Worm (Caenorhabditis elegans) whole organism, young adult: Measurements from ENCODE around the gene viro-2.

Experiments used
- B0035.1 ChIP-seq: sonication (generic microtip); optimal IDR thresholded peaks from 2 replicates; lab custom pipeline; 2016; ENCODE audit warnings: missing genetic modification characterization, mild to moderate bottlenecking, missing compliant biosample characterization, missing genotype, missing genetic modification reagents
- C17E4.6 ChIP-seq: fragments of 200-800 bp; sonication (Bioruptor generic); IDR thresholded peaks from 2 replicates; pipeline ENCODE4 v1.3.6; 2022; ENCODE audit warnings: missing genetic modification reagents, missing genetic modification characterization, missing compliant biosample characterization
- D2030.7 ChIP-seq: fragments of 200-800 bp; sonication (Bioruptor generic); IDR thresholded peaks from 2 replicates; pipeline ENCODE4 v1.3.6; 2022; ENCODE audit warnings: missing genetic modification reagents, missing genetic modification characterization, missing compliant biosample characterization
- F10E7.11 ChIP-seq: sonication (generic microtip); optimal IDR thresholded peaks from 2 replicates; lab custom pipeline; 2017; ENCODE audit warnings: mild to moderate bottlenecking, missing genetic modification characterization, moderate library complexity, missing compliant biosample characterization
- F23B12.7 ChIP-seq: sonication (generic microtip); optimal IDR thresholded peaks from 2 replicates; lab custom pipeline; 2017; ENCODE audit warnings: missing genetic modification characterization, mild to moderate bottlenecking, missing compliant biosample characterization, antibody characterized with exemption, moderate library complexity; ENCODE audit not compliant: insufficient read depth
- F55B11.4 ChIP-seq: sonication (generic microtip); optimal IDR thresholded peaks from 2 replicates; lab custom pipeline; 2016; ENCODE audit warnings: missing compliant biosample characterization, missing genetic modification characterization, borderline replicate concordance; ENCODE audit not compliant: insufficient read depth
- F57C9.4 ChIP-seq: sonication (generic microtip); optimal IDR thresholded peaks from 2 replicates; lab custom pipeline; 2017; ENCODE audit warnings: mild to moderate bottlenecking, missing genetic modification characterization, missing compliant biosample characterization
- K11D2.4 ChIP-seq: fragments of 200-800 bp; sonication (Bioruptor generic); IDR thresholded peaks from 2 replicates; pipeline ENCODE4 v1.3.6; 2022; ENCODE audit warnings: missing genetic modification reagents, missing genetic modification characterization, missing compliant biosample characterization
- T07F8.4 ChIP-seq: sonication (generic microtip); optimal IDR thresholded peaks from 2 replicates; lab custom pipeline; 2016; ENCODE audit warnings: mild to moderate bottlenecking, missing genetic modification characterization, moderate library complexity, missing compliant biosample characterization
- T26A5.8 ChIP-seq: sonication (generic microtip); optimal IDR thresholded peaks from 2 replicates; lab custom pipeline; 2016; ENCODE audit warnings: missing genetic modification characterization, missing compliant biosample characterization
- Y53F4B.3 ChIP-seq: fragments of 200-800 bp; sonication (Bioruptor generic); IDR thresholded peaks from 2 replicates; pipeline ENCODE4 v1.3.6; 2022; ENCODE audit warnings: missing genetic modification reagents, missing genetic modification characterization, missing compliant biosample characterization
- attf-6 ChIP-seq: fragments of 200-800 bp; sonication (Bioruptor generic); IDR thresholded peaks from 2 replicates; pipeline ENCODE4 v1.3.6; 2022; ENCODE audit warnings: missing genetic modification reagents, missing genetic modification characterization, missing compliant biosample characterization
- ccch-3 ChIP-seq: fragments of 200-800 bp; sonication (Bioruptor generic); optimal IDR thresholded peaks from 2 replicates; lab custom pipeline; 2018; ENCODE audit warnings: mild to moderate bottlenecking, missing genetic modification characterization, missing compliant biosample characterization
- cebp-2 ChIP-seq: fragments of 200-800 bp; sonication (Bioruptor generic); IDR thresholded peaks from 2 replicates; pipeline ENCODE4 v1.3.6; 2022; ENCODE audit warnings: missing genetic modification characterization, missing compliant biosample characterization
- ceh-27 ChIP-seq: fragments of 200-800 bp; sonication (Bioruptor generic); optimal IDR thresholded peaks from 2 replicates; lab custom pipeline; 2018; ENCODE audit warnings: mild to moderate bottlenecking, missing genetic modification characterization, moderate library complexity, missing compliant biosample characterization
- dox-1 ChIP-seq: fragments of 200-800 bp; sonication (Bioruptor generic); IDR thresholded peaks from 2 replicates; pipeline ENCODE4 v1.3.6; 2022; ENCODE audit warnings: missing genetic modification reagents, missing genetic modification characterization, missing compliant biosample characterization
- dpff-1 ChIP-seq: sonication (generic microtip); optimal IDR thresholded peaks from 2 replicates; lab custom pipeline; 2017; ENCODE audit warnings: mild to moderate bottlenecking, missing genetic modification characterization, missing compliant biosample characterization
- dpl-1 ChIP-seq: fragments of 150-350 bp; optimal IDR thresholded peaks from 2 replicates; lab custom pipeline; 2014; ENCODE audit warnings: missing biosample characterization, missing genetic modification reagents, missing genetic modification characterization
- efl-1 ChIP-seq: fragments of 150-350 bp; optimal IDR thresholded peaks from 2 replicates; lab custom pipeline; 2014; ENCODE audit warnings: missing biosample characterization, missing genetic modification reagents, missing genetic modification characterization
- egl-18 ChIP-seq: fragments of 200-800 bp; sonication (Bioruptor generic); IDR thresholded peaks from 2 replicates; pipeline ENCODE4 v1.3.6; 2022; ENCODE audit warnings: missing genetic modification reagents, missing genetic modification characterization, missing compliant biosample characterization
- egl-44 ChIP-seq: fragments of 200-800 bp; sonication (Bioruptor generic); IDR thresholded peaks from 2 replicates; pipeline ENCODE4 v1.3.6; 2022; ENCODE audit warnings: missing genetic modification reagents, missing genetic modification characterization, missing compliant biosample characterization
- egrh-3 ChIP-seq: fragments of 200-800 bp; sonication (Bioruptor generic); IDR thresholded peaks from 2 replicates; pipeline ENCODE4 v1.3.6; 2022; ENCODE audit warnings: missing genetic modification reagents, missing genetic modification characterization, missing compliant biosample characterization
- ekl-4 ChIP-seq: fragments of 200-800 bp; sonication (Bioruptor generic); IDR thresholded peaks from 2 replicates; pipeline ENCODE4 v1.3.6; 2022; ENCODE audit warnings: missing genetic modification reagents, missing genetic modification characterization, missing compliant biosample characterization
- hmg-1.2 ChIP-seq: fragments of 200-800 bp; sonication (Bioruptor generic); IDR thresholded peaks from 2 replicates; pipeline ENCODE4 v1.3.6; 2022; ENCODE audit warnings: missing genetic modification reagents, missing genetic modification characterization, missing compliant biosample characterization
- hrde-1 ChIP-seq: sonication (generic microtip); optimal IDR thresholded peaks from 2 replicates; lab custom pipeline; 2016; ENCODE audit warnings: missing genetic modification characterization, mild to moderate bottlenecking, missing compliant biosample characterization, moderate library complexity, missing genotype, missing genetic modification reagents, borderline replicate concordance
- hsf-1 ChIP-seq: fragments of 200-800 bp; sonication (Bioruptor generic); IDR thresholded peaks from 2 replicates; pipeline ENCODE4 v1.3.6; 2022; ENCODE audit warnings: missing genetic modification reagents, missing genetic modification characterization, missing compliant biosample characterization
- lag-1 ChIP-seq: fragments of 200-800 bp; sonication (Bioruptor generic); IDR thresholded peaks from 2 replicates; pipeline ENCODE4 v1.3.6; 2022; ENCODE audit warnings: missing genetic modification reagents, missing genetic modification characterization, missing compliant biosample characterization
- let-526 ChIP-seq: fragments of 200-800 bp; sonication (Bioruptor generic); IDR thresholded peaks from 2 replicates; pipeline ENCODE4 v1.3.6; 2022; ENCODE audit warnings: missing genetic modification reagents, missing genetic modification characterization, missing compliant biosample characterization
- lir-1 ChIP-seq: fragments of 200-800 bp; sonication (Bioruptor generic); conservative IDR thresholded peaks from 2 replicates; pipeline ENCODE4 v1.3.6; 2022; ENCODE audit warnings: missing genetic modification reagents, missing genetic modification characterization, missing compliant biosample characterization
- lsl-1 ChIP-seq: fragments of 200-800 bp; sonication (Bioruptor generic); optimal IDR thresholded peaks from 2 replicates; lab custom pipeline; 2018; ENCODE audit warnings: mild to moderate bottlenecking, missing genetic modification characterization, moderate library complexity, missing compliant biosample characterization
- madf-3 ChIP-seq: fragments of 200-800 bp; sonication (Bioruptor generic); IDR thresholded peaks from 2 replicates; pipeline ENCODE4 v1.3.6; 2022; ENCODE audit warnings: missing genetic modification reagents, missing genetic modification characterization, missing compliant biosample characterization
- madf-6 ChIP-seq: fragments of 200-800 bp; sonication (Bioruptor generic); IDR thresholded peaks from 2 replicates; pipeline ENCODE4 v1.3.6; 2022; ENCODE audit warnings: missing genetic modification reagents, missing genetic modification characterization, missing compliant biosample characterization
- nfya-1 ChIP-seq: sonication (generic microtip); optimal IDR thresholded peaks from 2 replicates; lab custom pipeline; 2017; ENCODE audit warnings: antibody characterized with exemption, missing compliant biosample characterization, missing genetic modification characterization, borderline replicate concordance; ENCODE audit not compliant: insufficient read depth
- nfya-2 ChIP-seq: fragments of 200-800 bp; sonication (Bioruptor generic); IDR thresholded peaks from 2 replicates; pipeline ENCODE4 v1.3.6; 2022; ENCODE audit warnings: missing genetic modification reagents, missing genetic modification characterization, missing compliant biosample characterization
- nhr-120 ChIP-seq: fragments of 200-800 bp; sonication (Bioruptor generic); IDR thresholded peaks from 2 replicates; pipeline ENCODE4 v1.3.6; 2022; ENCODE audit warnings: missing genetic modification characterization, missing compliant biosample characterization
- nhr-27 ChIP-seq: fragments of 200-800 bp; sonication (Bioruptor generic); optimal IDR thresholded peaks from 2 replicates; lab custom pipeline; 2018; ENCODE audit warnings: mild to moderate bottlenecking, missing genetic modification characterization, moderate library complexity, missing compliant biosample characterization
- pbrm-1 ChIP-seq: fragments of 200-800 bp; sonication (Bioruptor generic); IDR thresholded peaks from 2 replicates; pipeline ENCODE4 v1.3.6; 2022; ENCODE audit warnings: missing genetic modification reagents, missing genetic modification characterization, missing compliant biosample characterization
- pha-4 ChIP-seq: fragments of 150-350 bp; sonication (generic microtip); optimal IDR thresholded peaks from 2 replicates; lab custom pipeline; 2014; ENCODE audit warnings: missing biosample characterization, missing genetic modification reagents, missing genetic modification characterization
- rcor-1 ChIP-seq: fragments of 200-800 bp; sonication (Bioruptor generic); IDR thresholded peaks from 2 replicates; pipeline ENCODE4 v1.3.6; 2022; ENCODE audit warnings: missing genetic modification reagents, missing genetic modification characterization, missing compliant biosample characterization
- rec-8 ChIP-seq, 2 experiments: sonication (generic microtip); optimal IDR thresholded peaks; 2 replicates each; lab custom pipeline; 2016; ENCODE audit warnings: mild to moderate bottlenecking in 2 of 2, missing genetic modification characterization in 2 of 2, missing genetic modification reagents in 2 of 2, missing genotype in 2 of 2, missing biosample characterization in 1 of 2, missing compliant biosample characterization in 1 of 2, moderate library complexity in 1 of 2
- repo-1 ChIP-seq: sonication (generic microtip); optimal IDR thresholded peaks from 2 replicates; lab custom pipeline; 2017; ENCODE audit warnings: mild to moderate bottlenecking, missing genetic modification characterization, missing compliant biosample characterization
- rpc-1 ChIP-seq, 2 experiments: fragments of 150-350 bp in 1 of 2; sonication (generic microtip) in 1 of 2; optimal IDR thresholded peaks; 2 replicates each; lab custom pipeline; 2014 to 2018; ENCODE audit warnings: missing biosample characterization in 1 of 2, missing genetic modification characterization in 1 of 2, missing genetic modification reagents in 1 of 2, missing genotype in 1 of 2
- sdz-38 ChIP-seq: sonication (generic microtip); optimal IDR thresholded peaks from 2 replicates; lab custom pipeline; 2016; ENCODE audit warnings: missing genotype, missing genetic modification characterization, missing compliant biosample characterization
- tbp1 ChIP-seq: fragments of 200-800 bp; sonication (Bioruptor generic); optimal IDR thresholded peaks from 2 replicates; lab custom pipeline; 2018; ENCODE audit warnings: mild to moderate bottlenecking, missing genetic modification characterization, missing compliant biosample characterization
- tbx-9 ChIP-seq: sonication (generic microtip); optimal IDR thresholded peaks from 2 replicates; lab custom pipeline; 2016; ENCODE audit warnings: borderline replicate concordance, missing genetic modification characterization, inconsistent platforms, missing compliant biosample characterization
- unc-130 ChIP-seq: sonication (generic microtip); optimal IDR thresholded peaks from 2 replicates; lab custom pipeline; 2016; ENCODE audit warnings: missing genetic modification reagents, missing genetic modification characterization, missing compliant biosample characterization
- ztf-22 ChIP-seq: fragments of 200-800 bp; sonication (Bioruptor generic); optimal IDR thresholded peaks from 2 replicates; lab custom pipeline; 2018; ENCODE audit warnings: mild to moderate bottlenecking, missing genetic modification characterization, moderate library complexity, missing compliant biosample characterization

viro-2 gene

ce11 chrIII:7179538-7180301 lies 51.0 kb downstream of the viro-2 start, which contains the start of the genes rps-14 and rpl-36 (continued):
- no peak for TF ChIP-seq rpc-1 (optimal IDR thresholded peaks at IDR 0.05; lab: Kevin White, UChicago)
- no peak for TF ChIP-seq rpc-1 (tag; optimal IDR thresholded peaks at IDR 0.05; lab: Kevin White, UChicago)
- TF ChIP-seq ekl-4 (GFP tag; lab: Robert Waterston, UW) = peak; percentile 36; the same call in 1 of the 2 replicates
- TF ChIP-seq F23B12.7 (tag; lab: Kevin White, UChicago) = peak; percentile 96
- no peak; the same call in 1 of the 2 replicates for TF ChIP-seq lir-1 (GFP tag; lab: Robert Waterston, UW)
- no peak for TF ChIP-seq dpff-1 (tag; lab: Kevin White, UChicago)
- 0 out of 2 replicates have a peak, but pooled peaks have one; percentile 34 for TF ChIP-seq K11D2.4
- no peak for TF ChIP-seq ccch-3
- no peak for TF ChIP-seq F55B11.4 (tag; lab: Kevin White, UChicago)
- no peak for TF ChIP-seq nhr-120 (GFP tag; lab: Robert Waterston, UW)
- no peak for TF ChIP-seq dpl-1
- no peak for TF ChIP-seq sdz-38 (tag; lab: Kevin White, UChicago)
- no peak for TF ChIP-seq egl-18
- TF ChIP-seq attf-6 = no peak
- TF ChIP-seq hsf-1 (GFP tag; lab: Robert Waterston, UW) = no peak
- TF ChIP-seq F57C9.4 (tag; lab: Kevin White, UChicago) = no peak
- TF ChIP-seq madf-3 (GFP tag; lab: Robert Waterston, UW) = peak; percentile 88
- TF ChIP-seq tbx-9 (tag; lab: Kevin White, UChicago) = no peak
- peak; percentile 71 for TF ChIP-seq D2030.7 (GFP tag; lab: Robert Waterston, UW)
- peak; percentile 62 for TF ChIP-seq tbp1 (GFP tag; lab: Kevin White, UChicago)
- peak; percentile 89 for TF ChIP-seq pha-4
- TF ChIP-seq C17E4.6 (GFP tag; lab: Robert Waterston, UW) = no peak
- no peak for TF ChIP-seq rec-8 (tag; optimal IDR thresholded peaks at IDR 0.05; lab: Kevin White, UChicago)
- TF ChIP-seq hmg-1.2 (GFP tag; lab: Robert Waterston, UW) = peak; percentile 87
- peak; percentile 61 for TF ChIP-seq ceh-27 (GFP tag; lab: Kevin White, UChicago)
- no peak for TF ChIP-seq hrde-1
- no peak for TF ChIP-seq cebp-2 (GFP tag; lab: Robert Waterston, UW)
- TF ChIP-seq let-526 (GFP tag; lab: Robert Waterston, UW) = no peak
- no peak for TF ChIP-seq ztf-22 (GFP tag; lab: Kevin White, UChicago)
- no peak for TF ChIP-seq nfya-2 (GFP tag; lab: Robert Waterston, UW)
- no peak for TF ChIP-seq B0035.1 (tag; lab: Kevin White, UChicago)
- no peak for TF ChIP-seq T07F8.4 (tag; lab: Kevin White, UChicago)
- TF ChIP-seq egl-44 = no peak
- peak; percentile 70 for TF ChIP-seq madf-6 (GFP tag; lab: Robert Waterston, UW)
- TF ChIP-seq nfya-1 (tag; lab: Kevin White, UChicago) = no peak
- peak; percentile 41; the same call in 1 of the 2 replicates for TF ChIP-seq dox-1 (GFP tag; lab: Robert Waterston, UW)
- no peak for TF ChIP-seq lag-1 (GFP tag; lab: Robert Waterston, UW)
- TF ChIP-seq unc-130 (GFP tag; lab: Kevin White, UChicago) = no peak
- TF ChIP-seq F10E7.11 (tag; lab: Kevin White, UChicago) = no peak
- TF ChIP-seq repo-1 (tag; lab: Kevin White, UChicago) = no peak
- TF ChIP-seq T26A5.8 (tag; lab: Kevin White, UChicago) = no peak
- TF ChIP-seq nhr-27 (tag; lab: Kevin White, UChicago) = no peak
- peak; percentile 69 for TF ChIP-seq pbrm-1
- TF ChIP-seq efl-1 (GFP tag; lab: Kevin White, UChicago) = peak; percentile 60
- TF ChIP-seq Y53F4B.3 (GFP tag; lab: Robert Waterston, UW) = no peak
- TF ChIP-seq egrh-3 (GFP tag; lab: Robert Waterston, UW) = no peak
- TF ChIP-seq lsl-1 (GFP tag; lab: Kevin White, UChicago) = peak; percentile 13
- peak; percentile 34; the same call in 1 of the 2 replicates for TF ChIP-seq rcor-1 (GFP tag; lab: Robert Waterston, UW)
